Worm (Caenorhabditis elegans) whole organism, early embryonic: ENCODE results near the gene nhr-214.

Experiments used
- B0310.2 ChIP-seq: sonication (generic microtip); optimal IDR thresholded peaks from 2 replicates; lab custom pipeline; 2016; ENCODE audit warnings: mild to moderate bottlenecking, missing genetic modification characterization, missing compliant biosample characterization
- F13C5.2 ChIP-seq: sonication (generic microtip); optimal IDR thresholded peaks from 2 replicates; lab custom pipeline; 2017; ENCODE audit warnings: mild to moderate bottlenecking, missing genetic modification characterization, inconsistent platforms, missing compliant biosample characterization
- aly-1 ChIP-seq: sonication (generic microtip); optimal IDR thresholded peaks from 2 replicates; lab custom pipeline; 2016; ENCODE audit warnings: missing genetic modification characterization, missing compliant biosample characterization
- ama-1 ChIP-seq: fragments of 150-350 bp; optimal IDR thresholded peaks from 2 replicates; lab custom pipeline; 2014
- ceh-13 ChIP-seq: fragments of 200-800 bp; sonication (Bioruptor generic); optimal IDR thresholded peaks from 2 replicates; lab custom pipeline; 2018; ENCODE audit warnings: mild to moderate bottlenecking, missing genetic modification characterization, missing compliant biosample characterization
- ceh-36 ChIP-seq: sonication (generic microtip); optimal IDR thresholded peaks from 2 replicates; lab custom pipeline; 2016; ENCODE audit warnings: missing genetic modification characterization, inconsistent platforms, missing compliant biosample characterization
- ets-7 ChIP-seq: sonication (generic microtip); optimal IDR thresholded peaks from 2 replicates; lab custom pipeline; 2016; ENCODE audit warnings: missing genotype, missing genetic modification characterization, missing compliant biosample characterization
- flt-1 ChIP-seq: fragments of 200-800 bp; sonication (Bioruptor generic); IDR thresholded peaks from 2 replicates; pipeline ENCODE4 v1.3.6; 2022; ENCODE audit warnings: missing genetic modification characterization, missing compliant biosample characterization
- hmbx-1 ChIP-seq: sonication (generic microtip); optimal IDR thresholded peaks from 2 replicates; lab custom pipeline; 2016; ENCODE audit warnings: mild to moderate bottlenecking, missing genetic modification characterization, missing compliant biosample characterization
- hmg-4 ChIP-seq: fragments of 200-800 bp; sonication (Bioruptor generic); optimal IDR thresholded peaks from 2 replicates; lab custom pipeline; 2018; ENCODE audit warnings: mild to moderate bottlenecking, missing genetic modification characterization, missing compliant biosample characterization
- hnd-1 ChIP-seq: sonication (generic microtip); optimal IDR thresholded peaks from 2 replicates; lab custom pipeline; 2016; ENCODE audit warnings: missing genetic modification characterization, missing compliant biosample characterization
- pes-1 ChIP-seq: fragments of 200-800 bp; sonication (Bioruptor generic); IDR thresholded peaks from 2 replicates; pipeline ENCODE4 v1.3.6; 2022; ENCODE audit warnings: missing genetic modification reagents, missing genetic modification characterization, missing compliant biosample characterization
- scrt-1 ChIP-seq: fragments of 200-800 bp; sonication (Bioruptor generic); IDR thresholded peaks from 2 replicates; pipeline ENCODE4 v1.3.6; 2022; ENCODE audit warnings: missing genetic modification characterization, missing compliant biosample characterization
- sea-1 ChIP-seq: fragments of 200-800 bp; sonication (Bioruptor generic); conservative IDR thresholded peaks from 2 replicates; pipeline ENCODE4 v1.3.6; 2022; ENCODE audit warnings: missing genetic modification characterization, missing compliant biosample characterization
- tbx-11 ChIP-seq: fragments of 200-800 bp; sonication (Bioruptor generic); IDR thresholded peaks from 2 replicates; pipeline ENCODE4 v1.3.6; 2022; ENCODE audit warnings: missing genetic modification characterization, missing compliant biosample characterization
- tbx-37 ChIP-seq: fragments of 200-800 bp; sonication (Bioruptor generic); conservative IDR thresholded peaks from 2 replicates; pipeline ENCODE4 v1.3.6; 2022; ENCODE audit warnings: missing genetic modification reagents, missing genetic modification characterization, missing compliant biosample characterization
- tra-4 ChIP-seq: sonication (generic microtip); optimal IDR thresholded peaks from 2 replicates; lab custom pipeline; 2017; ENCODE audit warnings: missing genetic modification characterization, missing compliant biosample characterization

Gene nhr-214

DNA sequence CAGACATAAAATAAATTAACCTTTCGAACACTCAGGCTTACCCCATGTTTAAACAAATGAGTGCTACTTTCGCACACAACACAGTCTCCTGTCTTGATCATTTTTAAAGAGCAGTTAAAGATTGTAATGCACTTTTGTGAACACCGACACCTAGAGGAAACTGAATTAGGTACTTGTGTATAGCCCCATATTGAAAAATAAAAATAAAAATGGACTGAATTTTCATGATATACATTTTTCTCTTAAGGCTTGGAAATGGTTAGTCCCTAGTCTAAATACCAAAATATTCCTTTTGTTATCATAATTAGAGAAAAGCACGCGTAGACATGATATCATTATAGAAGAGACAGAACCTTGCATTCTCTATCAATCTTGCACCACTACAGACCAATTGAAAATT lies at the start of gene nhr-214:
Gene nhr-214 (minus strand): TSS at position 101 of the 400 bp plus-strand sequence.
- TF ChIP-seq hmg-4 (GFP tag; lab: Kevin White, UChicago) (no peak), ama-1 (lab: Kevin White, UChicago) (no peak), F13C5.2 (no peak), pes-1 (GFP tag; lab: Robert Waterston, UW) (no peak), ceh-36 (tag; lab: Kevin White, UChicago) (no peak), flt-1 (no peak), B0310.2 (tag; lab: Kevin White, UChicago) (no peak), ets-7 (tag; lab: Kevin White, UChicago) (no peak), aly-1 (tag; lab: Kevin White, UChicago) (no peak), sea-1 (GFP tag; lab: Robert Waterston, UW) (no peak), tbx-11 (GFP tag; lab: Robert Waterston, UW) (no peak)

DNA sequence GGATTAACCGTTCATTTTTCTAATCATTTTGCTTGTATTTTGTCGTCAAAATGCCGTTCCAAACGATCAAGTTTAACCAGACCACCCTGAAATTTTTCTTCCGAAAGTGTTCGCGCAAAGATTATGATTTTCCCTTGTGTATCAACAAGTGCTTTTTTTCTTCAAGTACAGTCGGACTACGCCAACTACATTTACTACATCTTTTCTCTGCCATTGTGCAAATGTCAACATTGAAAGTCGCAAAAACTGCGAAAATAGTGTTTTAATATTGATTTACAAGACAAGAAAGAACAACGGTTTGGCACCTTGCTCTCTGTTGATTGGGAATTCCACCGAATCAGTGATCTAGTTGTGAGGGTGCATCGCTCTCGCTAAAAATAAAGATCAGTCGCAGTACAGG lies 48.9 kb upstream of the nhr-214 start:
- no peak for TF ChIP-seq tra-4
- TF ChIP-seq hnd-1 (tag; lab: Kevin White, UChicago): no peak
- no peak for TF ChIP-seq ceh-36 (tag; lab: Kevin White, UChicago)
- no peak for TF ChIP-seq F13C5.2
- no peak for TF ChIP-seq B0310.2 (tag; lab: Kevin White, UChicago)
- no peak for TF ChIP-seq hmg-4 (GFP tag; lab: Kevin White, UChicago)
- TF ChIP-seq pes-1 (GFP tag; lab: Robert Waterston, UW): no peak
- TF ChIP-seq aly-1 (tag; lab: Kevin White, UChicago): no peak
- no peak for TF ChIP-seq hmbx-1 (tag; lab: Kevin White, UChicago)
- no peak for TF ChIP-seq sea-1 (GFP tag; lab: Robert Waterston, UW)
- TF ChIP-seq tbx-11 (GFP tag; lab: Robert Waterston, UW): no peak
- TF ChIP-seq ama-1 (lab: Kevin White, UChicago): no peak
- TF ChIP-seq ets-7 (tag; lab: Kevin White, UChicago): no peak
- no peak for TF ChIP-seq ceh-13 (GFP tag; lab: Kevin White, UChicago)
- no peak for TF ChIP-seq scrt-1
- TF ChIP-seq tbx-37 (GFP tag; lab: Robert Waterston, UW): no peak
- no peak for TF ChIP-seq flt-1

- TF ChIP-seq tra-4 (no peak), F13C5.2 (no peak)
Measured at ce11 chrX:12749530-12750240, 47.8 kb upstream of the nhr-214 start, which contains the start of gene pgp-14. pgp-14 (minus strand) TSS chrX:12749580.

ce11 chrX:12738454-12738853 lies 36.6 kb upstream of the nhr-214 start, which contains the start of gene pgp-13:
pgp-13 (plus strand) TSS chrX:12738754.
- TF ChIP-seq hmbx-1 (tag; lab: Kevin White, UChicago): no peak
- TF ChIP-seq ceh-13 (GFP tag; lab: Kevin White, UChicago): no peak
- TF ChIP-seq aly-1 (tag; lab: Kevin White, UChicago): no peak
- no peak for TF ChIP-seq pes-1 (GFP tag; lab: Robert Waterston, UW)
- TF ChIP-seq tbx-37 (GFP tag; lab: Robert Waterston, UW): no peak
- TF ChIP-seq B0310.2 (tag; lab: Kevin White, UChicago): no peak

ce11 chrX:12731188-12731857 lies 29.5 kb upstream of the nhr-214 start, which contains the start of gene pgp-12:
pgp-12 (plus strand) TSS chrX:12731807.
- no peak for TF ChIP-seq ceh-13 (GFP tag; lab: Kevin White, UChicago)
- TF ChIP-seq aly-1 (tag; lab: Kevin White, UChicago): no peak
- no peak for TF ChIP-seq hmbx-1 (tag; lab: Kevin White, UChicago)
- TF ChIP-seq sea-1 (GFP tag; lab: Robert Waterston, UW): no peak
- no peak for TF ChIP-seq F13C5.2
- no peak for TF ChIP-seq B0310.2 (tag; lab: Kevin White, UChicago)
- TF ChIP-seq ets-7 (tag; lab: Kevin White, UChicago): no peak
- no peak for TF ChIP-seq tbx-37 (GFP tag; lab: Robert Waterston, UW)
- TF ChIP-seq pes-1 (GFP tag; lab: Robert Waterston, UW): no peak
- no peak for TF ChIP-seq hnd-1 (tag; lab: Kevin White, UChicago)
- TF ChIP-seq tra-4: no peak
- no peak for TF ChIP-seq ama-1 (lab: Kevin White, UChicago)
- no peak for TF ChIP-seq flt-1
- no peak for TF ChIP-seq scrt-1
- TF ChIP-seq hmg-4 (GFP tag; lab: Kevin White, UChicago): no peak

DNA sequence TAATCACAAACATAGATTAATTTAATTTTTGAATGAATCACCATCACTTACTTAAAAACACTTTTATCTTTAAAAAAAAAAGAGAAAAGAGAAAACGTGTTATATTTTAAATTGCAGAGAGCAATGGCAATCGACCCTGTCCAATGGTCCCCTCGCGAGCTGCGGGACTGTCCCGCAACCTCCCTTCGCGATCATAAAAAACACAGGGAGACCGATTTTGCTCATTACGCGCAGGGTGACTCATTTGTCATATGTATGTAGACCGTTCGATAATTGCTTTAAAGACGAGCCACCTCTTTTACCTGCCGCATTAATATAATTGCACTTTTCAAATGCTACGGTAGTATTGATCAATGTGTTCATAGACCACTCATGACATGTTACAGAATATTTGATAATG lies 28.2 kb upstream of the nhr-214 start:
- TF ChIP-seq sea-1 (GFP tag; lab: Robert Waterston, UW) (no peak), hmg-4 (GFP tag; lab: Kevin White, UChicago) (no peak), tbx-11 (GFP tag; lab: Robert Waterston, UW) (no peak), hnd-1 (tag; lab: Kevin White, UChicago) (no peak), ets-7 (tag; lab: Kevin White, UChicago) (no peak), ceh-13 (GFP tag; lab: Kevin White, UChicago) (no peak), B0310.2 (tag; lab: Kevin White, UChicago) (no peak)

DNA sequence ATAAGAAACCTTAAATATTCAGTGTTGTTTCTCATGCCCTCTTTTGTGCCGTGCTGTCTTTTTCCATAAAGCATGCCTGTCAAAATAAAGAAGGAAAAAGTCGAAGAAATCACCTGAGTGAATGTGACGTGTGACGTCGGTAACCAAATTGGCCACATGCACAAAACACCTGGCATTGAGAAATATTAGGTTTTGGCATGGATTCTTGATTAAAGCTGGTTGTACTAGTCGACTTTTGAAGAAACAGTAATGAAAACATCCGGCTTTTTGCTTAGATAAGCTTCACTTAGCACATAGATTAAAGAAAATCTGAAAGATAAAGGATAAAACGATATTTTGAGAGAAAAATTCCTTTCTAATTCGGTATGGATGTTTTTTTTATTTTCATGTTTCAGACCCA lies 24.3 kb upstream of the nhr-214 start:
- TF ChIP-seq tbx-37 (GFP tag; lab: Robert Waterston, UW) (no peak), hnd-1 (tag; lab: Kevin White, UChicago) (no peak), scrt-1 (no peak), ceh-36 (tag; lab: Kevin White, UChicago) (no peak)
